Fruit fly (Drosophila melanogaster): Measurements from ENCODE around the gene sit.

- TF ChIP-seq CG8478 (optimal IDR thresholded peaks at IDR 0.05) = no peak
- TF ChIP-seq CTCF (optimal IDR thresholded peaks at IDR 0.05) = no peak
Observed at dm6 chr3R:22522042-22522441, 40.3 kb downstream of the sit start.

Data from S2 (cell line).